Worm (Caenorhabditis elegans): Measurements from ENCODE around the gene srxa-1.
A peak's percentile ranks its signal among the peaks of the same experiment; 100 is the strongest.

srxa-1 gene

DNA sequence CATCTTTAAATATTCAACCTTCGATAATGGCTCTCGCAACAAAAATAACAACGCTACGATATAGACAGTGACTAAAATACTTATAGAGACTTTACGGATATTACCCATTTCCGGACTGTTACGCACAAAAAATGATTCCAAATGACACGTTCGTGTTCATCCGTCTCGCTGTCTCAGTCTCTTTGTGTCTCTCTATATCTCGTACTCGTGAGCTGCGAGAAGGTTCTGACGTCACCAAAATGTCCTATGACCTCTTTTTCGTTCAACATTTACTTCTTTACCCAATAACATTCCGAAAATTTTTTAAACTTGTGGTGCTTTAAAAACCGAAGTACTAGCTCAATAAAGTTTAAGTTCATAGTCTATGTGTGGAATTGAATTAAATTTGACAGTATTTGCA is 21.7 kb upstream of the srxa-1 start:
- TF ChIP-seq ref-1 (GFP tag; conservative IDR thresholded peaks at IDR 0.05) (no peak), cog-1 (tag; optimal IDR thresholded peaks at IDR 0.05) (no peak)

DNA sequence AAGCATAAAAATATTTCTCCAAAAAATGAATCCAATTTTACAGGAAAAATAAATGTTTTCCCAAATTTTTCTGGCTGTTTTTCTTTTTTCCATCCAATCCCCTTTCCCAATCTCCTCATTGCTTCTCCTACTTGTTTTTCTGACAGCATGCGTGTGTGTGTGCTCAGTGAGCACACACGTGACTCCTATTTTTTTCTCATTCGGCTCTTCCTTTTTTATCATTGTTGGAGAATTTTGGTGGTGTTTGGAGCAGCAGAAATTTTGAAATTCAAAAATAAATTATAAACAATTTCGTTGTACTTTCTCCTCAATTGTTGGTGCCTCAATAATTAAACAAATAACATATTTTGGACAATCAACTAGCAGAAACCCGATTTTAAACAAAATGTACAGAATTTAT is 21.2 kb upstream of the srxa-1 start:
- TF ChIP-seq ztf-23 (GFP tag; IDR thresholded peaks at IDR 0.05) (no peak), ref-1 (GFP tag; conservative IDR thresholded peaks at IDR 0.05) (no peak)

DNA sequence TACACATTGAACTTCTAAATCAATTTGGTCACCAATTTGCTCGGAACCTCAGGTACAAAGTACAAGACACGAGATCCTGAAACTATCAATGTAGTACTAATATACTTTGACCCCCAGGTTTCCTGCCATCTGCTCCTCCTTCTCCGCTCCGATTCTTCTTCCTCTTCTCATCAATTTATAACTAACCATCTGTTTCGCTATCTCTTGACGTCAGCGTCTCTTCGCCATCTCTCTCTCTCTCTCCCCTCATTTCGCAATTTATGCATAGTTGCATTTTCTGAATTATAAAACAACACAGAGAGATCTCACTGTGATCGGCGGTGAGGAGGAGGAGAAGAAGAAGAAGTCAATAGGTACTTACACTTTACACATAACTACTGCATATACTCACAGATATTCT is 20.2 kb upstream of the srxa-1 start:
- TF ChIP-seq ref-1 (GFP tag; conservative IDR thresholded peaks at IDR 0.05) = no peak
- 0 out of 2 replicates have a peak, but pooled peaks have one; percentile 28 for TF ChIP-seq flt-1 (GFP tag; IDR thresholded peaks at IDR 0.05)
- peak; percentile 43 for TF ChIP-seq cog-1 (tag; optimal IDR thresholded peaks at IDR 0.05)

DNA sequence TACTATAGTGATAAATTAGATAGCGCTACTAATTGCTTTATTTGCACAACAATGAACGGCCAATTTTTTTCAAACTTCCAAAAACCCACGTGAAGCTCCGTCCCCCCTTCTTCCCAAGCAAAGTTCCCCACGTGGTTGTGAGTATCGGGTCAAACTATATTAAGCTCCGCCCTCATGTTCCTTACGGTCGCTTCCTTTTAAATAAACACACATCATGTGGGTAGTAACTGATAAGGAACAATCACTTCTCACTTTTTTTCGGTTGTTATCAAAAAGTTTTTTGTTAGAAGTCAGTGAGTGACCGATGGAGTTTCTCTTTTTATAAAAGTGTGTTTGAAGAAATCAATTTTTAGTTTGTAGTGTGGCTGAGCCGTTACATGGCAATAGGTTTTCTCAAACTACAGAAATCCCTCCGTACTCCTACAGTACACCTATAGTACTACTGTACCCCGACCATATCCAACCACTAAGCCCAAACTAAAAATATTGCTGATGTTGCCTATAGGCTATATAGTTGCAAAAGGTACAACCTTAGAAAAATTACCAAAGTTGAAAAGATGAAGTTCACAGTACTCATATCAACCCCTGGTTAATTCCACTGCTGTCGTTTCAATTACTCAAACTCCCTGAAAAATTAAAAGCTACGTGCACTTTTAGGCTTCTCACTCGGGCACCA is 19.4 kb upstream of the srxa-1 start:
- no peak for TF ChIP-seq klf-2 (GFP tag; conservative IDR thresholded peaks at IDR 0.05)
- TF ChIP-seq tab-1 (GFP tag; IDR thresholded peaks at IDR 0.05) = no peak
- TF ChIP-seq cog-1 (tag; optimal IDR thresholded peaks at IDR 0.05) = no peak
- TF ChIP-seq ztf-29 (GFP tag; IDR thresholded peaks at IDR 0.05) = no peak
- TF ChIP-seq flt-1 (GFP tag; IDR thresholded peaks at IDR 0.05) = no peak
- no peak for TF ChIP-seq med-1 (GFP tag; optimal IDR thresholded peaks at IDR 0.05; ENCODE audit: insufficient read depth)
- TF ChIP-seq ref-1 (GFP tag; conservative IDR thresholded peaks at IDR 0.05) = no peak

DNA sequence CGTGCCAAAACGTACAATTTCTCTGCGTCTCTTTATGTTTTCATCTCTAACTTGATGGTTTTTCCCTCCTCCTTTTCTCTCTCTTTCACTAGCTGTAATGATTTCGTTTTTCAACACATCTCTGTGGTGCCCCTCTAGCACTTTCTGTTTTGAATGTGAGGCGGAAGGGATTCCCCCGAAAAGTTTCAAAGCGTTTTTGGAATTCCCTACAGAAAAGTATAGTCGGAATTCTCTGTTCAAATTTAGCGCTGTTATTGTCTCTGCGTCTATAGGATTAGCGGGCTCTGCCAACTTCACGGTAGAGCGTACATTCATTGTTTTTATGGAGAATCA is 18.9 kb upstream of the srxa-1 start:
- no peak for TF ChIP-seq tab-1 (GFP tag; IDR thresholded peaks at IDR 0.05)
- TF ChIP-seq med-1 (GFP tag; optimal IDR thresholded peaks at IDR 0.05; ENCODE audit: insufficient read depth) = no peak
- TF ChIP-seq T22C8.4 (GFP tag; IDR thresholded peaks at IDR 0.05) = no peak
- TF ChIP-seq ztf-23 (GFP tag; IDR thresholded peaks at IDR 0.05) = no peak
- TF ChIP-seq ref-1 (GFP tag; conservative IDR thresholded peaks at IDR 0.05) = no peak
- no peak for TF ChIP-seq cog-1 (tag; optimal IDR thresholded peaks at IDR 0.05)
- TF ChIP-seq klf-2 (GFP tag; conservative IDR thresholded peaks at IDR 0.05) = no peak
- TF ChIP-seq ztf-29 (GFP tag; IDR thresholded peaks at IDR 0.05) = no peak
- TF ChIP-seq flt-1 (GFP tag; IDR thresholded peaks at IDR 0.05) = no peak

DNA sequence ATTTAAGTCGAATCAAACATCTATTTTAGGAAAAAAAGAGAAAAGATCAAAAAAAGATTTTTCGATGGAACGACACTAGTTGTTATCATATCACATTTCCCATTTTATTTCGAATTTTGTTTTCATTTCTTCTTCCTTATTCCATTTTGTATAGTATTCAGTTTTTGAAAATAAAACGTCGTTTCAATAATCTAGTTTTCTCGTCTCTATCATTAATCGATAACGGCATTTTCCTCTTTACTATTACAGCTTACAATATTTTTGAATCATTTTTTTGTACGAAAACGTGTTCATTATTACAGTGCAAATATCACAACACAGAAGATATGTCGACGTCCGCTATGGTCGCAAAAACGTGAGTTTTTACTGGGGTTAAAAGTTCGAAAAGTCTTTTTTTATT is 18.3 kb upstream of the srxa-1 start, which contains the start of gene Y44A6C.1:
TSS of gene Y44A6C.1 (plus strand) at position 301 of the 400 bp plus-strand sequence.
- TF ChIP-seq ref-1 (GFP tag; conservative IDR thresholded peaks at IDR 0.05) = no peak
- TF ChIP-seq ztf-23 (GFP tag; IDR thresholded peaks at IDR 0.05) = no peak
- TF ChIP-seq flt-1 (GFP tag; IDR thresholded peaks at IDR 0.05) = no peak
- no peak for TF ChIP-seq med-1 (GFP tag; optimal IDR thresholded peaks at IDR 0.05; ENCODE audit: insufficient read depth)
- no peak for TF ChIP-seq klf-2 (GFP tag; conservative IDR thresholded peaks at IDR 0.05)
- TF ChIP-seq ztf-29 (GFP tag; IDR thresholded peaks at IDR 0.05) = no peak
- TF ChIP-seq cog-1 (tag; optimal IDR thresholded peaks at IDR 0.05) = no peak
- no peak for TF ChIP-seq T22C8.4 (GFP tag; IDR thresholded peaks at IDR 0.05)
- TF ChIP-seq tab-1 (GFP tag; IDR thresholded peaks at IDR 0.05) = no peak

DNA sequence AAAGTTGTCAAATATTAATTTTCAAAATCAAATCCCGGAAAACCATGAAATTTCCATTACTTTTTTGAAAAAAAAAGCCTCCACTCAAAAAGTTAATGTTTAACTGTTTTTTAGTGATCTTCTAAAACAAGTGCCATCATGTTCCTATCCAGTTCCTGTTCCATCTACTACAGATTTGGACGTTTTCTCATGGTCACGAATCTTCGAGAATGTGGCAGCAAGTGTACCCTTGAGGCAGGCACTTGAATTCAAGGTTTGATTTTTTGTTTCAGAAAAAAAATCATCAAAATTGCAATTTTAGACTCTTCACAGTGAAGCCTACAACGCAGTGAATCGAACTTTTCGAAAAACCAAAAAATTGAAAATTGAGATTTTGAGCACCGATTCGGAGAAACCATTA is 17.4 kb upstream of the srxa-1 start:
- TF ChIP-seq ztf-23 (GFP tag; IDR thresholded peaks at IDR 0.05) (no peak), klf-2 (GFP tag; conservative IDR thresholded peaks at IDR 0.05) (no peak), T22C8.4 (GFP tag; IDR thresholded peaks at IDR 0.05) (no peak), flt-1 (GFP tag; IDR thresholded peaks at IDR 0.05) (no peak), cog-1 (tag; optimal IDR thresholded peaks at IDR 0.05) (no peak), med-1 (GFP tag; optimal IDR thresholded peaks at IDR 0.05; ENCODE audit: insufficient read depth) (no peak), tab-1 (GFP tag; IDR thresholded peaks at IDR 0.05) (no peak), ztf-29 (GFP tag; IDR thresholded peaks at IDR 0.05) (no peak), ref-1 (GFP tag; conservative IDR thresholded peaks at IDR 0.05) (no peak)

DNA sequence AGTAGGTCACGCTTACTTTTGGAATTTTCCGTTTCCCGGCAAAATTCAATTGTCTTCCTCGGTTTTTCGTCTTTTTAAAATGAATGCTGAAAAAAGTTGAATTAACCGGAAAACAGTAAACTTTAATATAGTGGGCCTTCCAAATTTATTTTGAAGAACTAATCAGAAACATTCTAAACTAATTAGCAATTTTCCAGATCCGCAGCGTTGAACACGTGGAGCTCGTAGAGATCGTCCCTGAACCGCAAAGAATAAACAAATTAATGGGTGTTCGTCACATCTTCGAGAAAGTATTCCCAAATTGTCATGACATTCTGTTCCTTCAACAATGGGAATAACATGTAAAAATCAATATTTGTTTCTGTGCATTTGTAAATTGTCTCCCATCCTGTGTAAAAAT is 15.6 kb upstream of the srxa-1 start:
- TF ChIP-seq ref-1 (GFP tag; conservative IDR thresholded peaks at IDR 0.05) = no peak
- no peak for TF ChIP-seq med-1 (GFP tag; optimal IDR thresholded peaks at IDR 0.05; ENCODE audit: insufficient read depth)
- no peak for TF ChIP-seq tab-1 (GFP tag; IDR thresholded peaks at IDR 0.05)
- TF ChIP-seq klf-2 (GFP tag; conservative IDR thresholded peaks at IDR 0.05) = no peak
- no peak for TF ChIP-seq T22C8.4 (GFP tag; IDR thresholded peaks at IDR 0.05)
- no peak for TF ChIP-seq cog-1 (tag; optimal IDR thresholded peaks at IDR 0.05)
- no peak for TF ChIP-seq ztf-23 (GFP tag; IDR thresholded peaks at IDR 0.05)
- no peak for TF ChIP-seq ztf-29 (GFP tag; IDR thresholded peaks at IDR 0.05)
- no peak for TF ChIP-seq flt-1 (GFP tag; IDR thresholded peaks at IDR 0.05)

DNA sequence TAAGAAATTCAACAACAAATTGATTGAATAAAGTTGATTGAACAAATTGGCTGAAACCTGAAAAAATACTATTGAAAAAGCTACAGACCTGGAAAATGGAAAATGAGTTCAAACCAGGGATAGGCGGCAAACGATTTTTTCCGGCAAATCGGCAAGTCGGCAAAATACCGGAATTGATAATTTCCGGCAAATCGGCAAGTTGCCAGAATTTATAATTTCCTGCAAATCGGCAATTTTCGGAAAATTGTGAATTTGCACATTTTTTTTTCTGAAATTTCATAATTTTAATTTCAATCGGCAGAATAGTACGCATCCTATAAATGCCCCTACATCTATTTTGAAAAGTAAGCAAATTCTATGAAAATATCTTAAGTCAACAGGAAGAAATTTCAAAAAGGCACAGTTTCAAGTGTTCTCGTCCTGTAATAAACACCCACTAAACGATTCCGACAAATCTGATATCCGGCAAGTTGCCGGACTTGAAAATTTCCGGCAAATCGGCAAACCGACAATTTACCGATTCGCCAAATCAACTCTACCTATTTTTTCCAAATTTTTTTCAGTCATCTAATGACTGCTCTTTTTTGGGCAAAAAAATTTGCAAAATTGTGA is 15.0 kb upstream of the srxa-1 start:
- TF ChIP-seq med-1 (GFP tag; optimal IDR thresholded peaks at IDR 0.05; ENCODE audit: insufficient read depth) = no peak
- no peak for TF ChIP-seq klf-2 (GFP tag; conservative IDR thresholded peaks at IDR 0.05)
- TF ChIP-seq T22C8.4 (GFP tag; IDR thresholded peaks at IDR 0.05) = 0 out of 2 replicates have a peak, but pooled peaks have one; percentile 8
- TF ChIP-seq ztf-23 (GFP tag; IDR thresholded peaks at IDR 0.05) = peak; percentile 41; the same call in 1 of the 2 replicates

DNA sequence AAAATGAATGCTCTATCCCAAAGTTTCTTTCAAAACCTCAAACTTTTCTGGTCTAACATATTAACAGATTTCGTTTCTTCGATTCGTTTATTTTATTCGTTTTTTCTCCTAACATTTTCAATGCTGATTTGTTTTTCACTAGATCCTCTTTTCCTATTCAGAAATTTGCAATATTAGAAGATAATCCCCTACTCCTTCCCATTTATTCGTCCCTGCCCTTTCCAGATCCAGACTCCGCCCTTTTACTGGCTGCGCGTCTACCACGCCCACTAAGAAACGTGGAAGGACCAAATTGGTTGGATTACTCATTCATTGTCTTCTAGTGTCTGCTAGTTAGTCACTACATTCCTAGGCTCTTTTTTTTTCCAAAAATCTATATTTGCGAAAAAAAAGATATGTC is 10.0 kb upstream of the srxa-1 start, which contains the start of gene Y44A6C.2:
TSS of gene Y44A6C.2 (plus strand) at position 301 of the 400 bp plus-strand sequence.
- no peak for TF ChIP-seq ref-1 (GFP tag; conservative IDR thresholded peaks at IDR 0.05)

DNA sequence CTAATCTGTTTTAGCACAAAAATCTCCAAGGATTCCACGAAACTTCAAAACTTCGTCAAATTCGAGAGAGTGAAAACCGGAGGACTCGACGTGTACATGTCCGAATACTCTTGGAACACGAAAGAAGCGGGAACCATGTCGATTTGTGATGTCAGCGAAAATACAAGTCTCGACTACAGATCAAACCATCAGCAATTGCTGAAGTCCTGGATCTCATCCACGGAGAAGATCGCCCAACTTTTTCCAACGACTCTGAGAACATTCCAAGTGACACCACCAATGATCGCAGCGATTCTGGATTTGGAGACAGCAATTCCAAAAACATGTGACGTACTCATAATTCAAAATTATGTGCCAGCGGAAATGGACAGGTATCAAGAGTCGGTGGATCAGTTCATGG is 9.4 kb upstream of the srxa-1 start:
- no peak for TF ChIP-seq ztf-23 (GFP tag; IDR thresholded peaks at IDR 0.05)
- TF ChIP-seq flt-1 (GFP tag; IDR thresholded peaks at IDR 0.05) = no peak
- no peak for TF ChIP-seq ref-1 (GFP tag; conservative IDR thresholded peaks at IDR 0.05)
- no peak for TF ChIP-seq med-1 (GFP tag; optimal IDR thresholded peaks at IDR 0.05; ENCODE audit: insufficient read depth)
- no peak for TF ChIP-seq ztf-29 (GFP tag; IDR thresholded peaks at IDR 0.05)
- TF ChIP-seq klf-2 (GFP tag; conservative IDR thresholded peaks at IDR 0.05) = no peak
- TF ChIP-seq tab-1 (GFP tag; IDR thresholded peaks at IDR 0.05) = no peak
- TF ChIP-seq T22C8.4 (GFP tag; IDR thresholded peaks at IDR 0.05) = no peak
- TF ChIP-seq cog-1 (tag; optimal IDR thresholded peaks at IDR 0.05) = no peak

Data from whole organism, midembryonic.